Worm (Caenorhabditis elegans): ENCODE data around the gene gtap-2.

The gtap-2 gene

ce11 chrIII:9854960-9855359, 46.6 kb downstream of the gtap-2 start:
- TF ChIP-seq nhr-2 (tag; optimal IDR thresholded peaks at IDR 0.05): no peak
- TF ChIP-seq cnd-1 (tag; optimal IDR thresholded peaks at IDR 0.05): no peak
- TF ChIP-seq ceh-39 (tag; optimal IDR thresholded peaks at IDR 0.05): no peak
- TF ChIP-seq sem-2 (GFP tag; optimal IDR thresholded peaks at IDR 0.05): no peak
- TF ChIP-seq ham-2 (GFP tag; optimal IDR thresholded peaks at IDR 0.05): no peak
- no peak for TF ChIP-seq elt-1 (tag; optimal IDR thresholded peaks at IDR 0.05; ENCODE audit: borderline replicate concordance, insufficient read depth)
- TF ChIP-seq unc-62 (GFP tag; optimal IDR thresholded peaks at IDR 0.05): no peak
- TF ChIP-seq pha-4 (tag; optimal IDR thresholded peaks at IDR 0.05): no peak
- TF ChIP-seq tbx-8 (GFP tag; optimal IDR thresholded peaks at IDR 0.05): no peak
- no peak for TF ChIP-seq mep-1 (tag; optimal IDR thresholded peaks at IDR 0.05)
- no peak for TF ChIP-seq lin-32 (GFP tag; optimal IDR thresholded peaks at IDR 0.05)
- TF ChIP-seq sptf-1 (tag; optimal IDR thresholded peaks at IDR 0.05): no peak
- no peak for TF ChIP-seq nhr-237 (tag; optimal IDR thresholded peaks at IDR 0.05)
- TF ChIP-seq M03D4.4 (tag; optimal IDR thresholded peaks at IDR 0.05): no peak

DNA sequence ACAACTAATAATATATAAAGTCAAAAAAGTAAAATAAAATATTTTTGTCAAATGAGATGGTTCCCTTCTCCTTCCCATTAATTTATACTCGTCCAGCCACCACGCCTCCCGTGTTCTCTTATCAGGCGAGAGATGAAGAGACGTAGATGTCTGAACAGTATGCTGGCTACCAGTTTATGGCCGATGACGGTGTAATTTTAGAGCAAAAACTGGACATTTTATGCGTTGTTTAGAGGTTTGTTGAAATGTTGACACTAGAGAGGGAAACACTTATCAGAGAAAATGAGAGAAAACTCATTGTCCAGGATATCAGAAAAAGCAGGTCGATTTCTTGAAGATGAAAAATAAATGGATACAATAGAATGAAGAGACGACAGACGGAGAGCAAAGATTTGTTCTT, 48.8 kb downstream of the gtap-2 start:
- TF ChIP-seq mls-2 (tag; optimal IDR thresholded peaks at IDR 0.05): no peak
- TF ChIP-seq ham-2 (GFP tag; optimal IDR thresholded peaks at IDR 0.05): no peak
- TF ChIP-seq sem-2 (GFP tag; optimal IDR thresholded peaks at IDR 0.05): no peak
- TF ChIP-seq ceh-39 (tag; optimal IDR thresholded peaks at IDR 0.05): no peak
- TF ChIP-seq bed-3 (GFP tag; optimal IDR thresholded peaks at IDR 0.05): no peak
- TF ChIP-seq mep-1 (tag; optimal IDR thresholded peaks at IDR 0.05): no peak
- TF ChIP-seq pha-4 (tag; optimal IDR thresholded peaks at IDR 0.05): no peak
- no peak for TF ChIP-seq nhr-237 (tag; optimal IDR thresholded peaks at IDR 0.05)
- no peak for TF ChIP-seq flh-1 (GFP tag; optimal IDR thresholded peaks at IDR 0.05)
- no peak for TF ChIP-seq sptf-1 (tag; optimal IDR thresholded peaks at IDR 0.05)
- no peak for TF ChIP-seq nhr-2 (tag; optimal IDR thresholded peaks at IDR 0.05)
- no peak for TF ChIP-seq unc-62 (GFP tag; optimal IDR thresholded peaks at IDR 0.05)
- no peak for TF ChIP-seq drap-1 (GFP tag; optimal IDR thresholded peaks at IDR 0.05)
- no peak for TF ChIP-seq mab-5 (tag; optimal IDR thresholded peaks at IDR 0.05)
- no peak for TF ChIP-seq nhr-28 (tag; optimal IDR thresholded peaks at IDR 0.05)
- no peak for TF ChIP-seq ceh-43 (GFP tag; optimal IDR thresholded peaks at IDR 0.05)

- TF ChIP-seq elt-1 (tag; optimal IDR thresholded peaks at IDR 0.05; ENCODE audit: borderline replicate concordance, insufficient read depth) (peak; percentile 95), lsy-2 (tag; optimal IDR thresholded peaks at IDR 0.05) (no peak), nhr-237 (tag; optimal IDR thresholded peaks at IDR 0.05) (no peak), bed-3 (GFP tag; optimal IDR thresholded peaks at IDR 0.05) (no peak), lin-32 (GFP tag; optimal IDR thresholded peaks at IDR 0.05) (no peak), zip-8 (tag; optimal IDR thresholded peaks at IDR 0.05) (no peak)
Observed at ce11 chrIII:9858061-9858460, 49.7 kb downstream of the gtap-2 start.

DNA sequence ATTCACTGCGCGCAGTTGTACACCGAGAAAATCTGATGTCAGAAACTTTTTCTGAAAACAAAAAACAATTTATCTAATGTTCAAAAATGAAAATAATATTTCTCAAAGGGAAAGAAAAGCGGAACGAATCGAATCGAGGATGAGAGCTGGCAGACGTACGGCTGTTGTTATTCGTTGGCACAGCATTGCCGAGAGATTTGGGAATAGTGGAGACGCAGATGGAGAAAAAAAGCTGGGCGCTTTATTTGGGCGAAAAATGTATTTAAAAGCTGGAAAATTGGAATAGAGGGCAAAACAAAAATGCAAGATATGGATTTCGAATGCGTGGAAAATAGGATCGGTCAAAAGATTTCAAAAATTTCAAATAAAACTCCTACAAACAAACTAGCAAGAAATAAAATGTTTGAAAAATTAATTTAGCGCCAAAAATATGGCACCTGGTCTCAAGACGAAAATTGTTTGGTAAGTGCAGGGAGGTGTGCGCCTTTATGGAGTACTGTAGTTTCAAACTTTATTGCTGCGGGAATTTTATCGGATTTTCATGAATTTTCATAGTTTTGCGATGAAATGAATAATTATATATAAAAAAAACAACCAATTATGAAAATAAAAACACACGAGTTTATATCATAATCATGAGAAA, 50.9 kb downstream of the gtap-2 start, which contains the start of gene gpdh-2:
gpdh-2 (minus strand) TSS at position 51 of the 643 bp plus-strand sequence.
- TF ChIP-seq hlh-1 (tag; optimal IDR thresholded peaks at IDR 0.05): peak; percentile 48
- TF ChIP-seq zip-8 (tag; optimal IDR thresholded peaks at IDR 0.05): no peak
- TF ChIP-seq unc-120 (tag; optimal IDR thresholded peaks at IDR 0.05; ENCODE audit: poor library complexity, severe bottlenecking): peak; percentile 53
- TF ChIP-seq ham-2 (GFP tag; optimal IDR thresholded peaks at IDR 0.05): no peak

DNA sequence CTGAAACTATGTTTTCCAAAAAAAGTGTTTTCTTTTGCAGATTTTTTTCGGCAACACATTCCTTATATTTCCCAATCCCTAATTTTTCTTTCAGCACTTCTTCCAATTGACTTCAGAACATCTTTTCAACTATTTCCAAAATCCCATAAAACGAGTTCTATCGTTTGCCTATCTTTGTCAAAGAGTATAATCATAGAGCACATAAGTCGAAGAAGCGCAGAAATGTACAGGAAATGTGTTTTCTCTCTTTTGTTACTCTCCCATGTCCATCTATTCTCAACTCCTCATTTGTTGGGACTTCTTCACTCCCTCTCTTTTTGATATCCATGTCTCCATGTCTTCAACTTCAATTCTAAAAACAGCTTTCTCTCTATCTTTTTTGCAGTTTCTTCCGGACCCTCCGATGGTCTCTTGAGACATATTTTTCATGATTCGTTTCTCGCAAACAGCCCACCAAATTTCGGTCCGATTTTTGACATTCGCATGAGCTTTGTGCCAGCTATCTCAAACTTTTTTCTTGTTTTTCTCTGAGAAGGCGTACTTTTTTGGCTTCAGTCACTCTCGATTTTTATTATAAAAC, 51.9 kb downstream of the gtap-2 start, which contains the start of gene twk-48:
twk-48 (plus strand) TSS at position 530 of the 580 bp plus-strand sequence.
- TF ChIP-seq mab-5 (tag; optimal IDR thresholded peaks at IDR 0.05): no peak
- peak; percentile 62 for TF ChIP-seq ces-1 (GFP tag; optimal IDR thresholded peaks at IDR 0.05)

Data from whole organism, mixed stage, embryonic.